Fruit fly (Drosophila melanogaster) whole organism, embryonic: Measurements from ENCODE around the gene Tango2.
A peak's percentile ranks its signal among the peaks of the same experiment; 100 is the strongest.

Experiments
- Bgb ChIP-seq: fragments of 200-800 bp; sonication (Bioruptor generic); IDR thresholded peaks from 2 replicates; pipeline ENCODE4 v1.3.6; 2022; ENCODE audit warnings: missing biosample characterization, missing genetic modification characterization; ENCODE audit not compliant: partially characterized antibody
- CG10543 ChIP-seq: fragments of 200-800 bp; sonication (Bioruptor generic); optimal IDR thresholded peaks from 3 replicates; lab custom pipeline; 2017; ENCODE audit warnings: missing biosample characterization, mild to moderate bottlenecking, missing genetic modification characterization, moderate library complexity
- CG12155 ChIP-seq: fragments of 200-800 bp; sonication (Bioruptor generic); optimal IDR thresholded peaks from 3 replicates; lab custom pipeline; 2016; ENCODE audit warnings: missing biosample characterization, missing genetic modification characterization
- CG12769 ChIP-seq: fragments of 200-800 bp; sonication (Bioruptor generic); optimal IDR thresholded peaks from 2 replicates; lab custom pipeline; 2019; ENCODE audit warnings: missing biosample characterization, mild to moderate bottlenecking, missing genetic modification characterization, moderate library complexity
- CG15514 ChIP-seq: fragments of 200-800 bp; sonication (Bioruptor generic); optimal IDR thresholded peaks from 3 replicates; lab custom pipeline; 2017; ENCODE audit warnings: missing biosample characterization, missing genetic modification characterization, mild to moderate bottlenecking, moderate library complexity, missing genetic modification reagents
- CG1602 ChIP-seq: fragments of 200-800 bp; sonication (Bioruptor generic); optimal IDR thresholded peaks from 3 replicates; lab custom pipeline; 2016; ENCODE audit warnings: missing biosample characterization, missing genetic modification characterization
- CG17328 ChIP-seq: fragments of 200-800 bp; sonication (Bioruptor generic); IDR thresholded peaks from 2 replicates; pipeline ENCODE4 v1.3.6; 2022; ENCODE audit warnings: missing biosample characterization, missing genetic modification characterization
- CG17385 ChIP-seq: fragments of 200-800 bp; sonication (Bioruptor generic); optimal IDR thresholded peaks from 3 replicates; lab custom pipeline; 2018; ENCODE audit warnings: missing biosample characterization, mild to moderate bottlenecking, missing genetic modification characterization
- CG3163 ChIP-seq: fragments of 200-800 bp; sonication (Bioruptor generic); optimal IDR thresholded peaks from 3 replicates; lab custom pipeline; 2016; ENCODE audit warnings: missing biosample characterization, missing genetic modification characterization
- CG32532 ChIP-seq: fragments of 200-800 bp; sonication (Bioruptor generic); IDR thresholded peaks from 2 replicates; pipeline ENCODE4 v1.3.6; 2022; ENCODE audit warnings: missing biosample characterization, missing genetic modification characterization
- CG32767 ChIP-seq: fragments of 200-800 bp; sonication (Bioruptor generic); IDR thresholded peaks from 2 replicates; pipeline ENCODE4 v1.3.6; 2022; ENCODE audit warnings: missing biosample characterization, missing genetic modification characterization
- CG32772 ChIP-seq: fragments of 200-800 bp; sonication (Bioruptor generic); IDR thresholded peaks from 2 replicates; pipeline ENCODE4 v1.3.6; 2022; ENCODE audit warnings: missing biosample characterization, missing genetic modification characterization
- CG34376 ChIP-seq: fragments of 200-800 bp; sonication (Bioruptor generic); optimal IDR thresholded peaks from 2 replicates; lab custom pipeline; 2018; ENCODE audit warnings: missing biosample characterization, mild to moderate bottlenecking, missing genetic modification characterization
- CG42726 ChIP-seq: fragments of 200-800 bp; sonication (Bioruptor generic); IDR thresholded peaks from 2 replicates; pipeline ENCODE4 v1.3.6; 2022; ENCODE audit warnings: missing biosample characterization, missing genetic modification characterization; ENCODE audit not compliant: partially characterized antibody
- CG6813 ChIP-seq: fragments of 200-800 bp; sonication (Bioruptor generic); optimal IDR thresholded peaks from 2 replicates; lab custom pipeline; 2017; ENCODE audit warnings: missing biosample characterization, missing genetic modification characterization, mild to moderate bottlenecking, moderate library complexity, missing genetic modification reagents
- CG7987 ChIP-seq: fragments of 200-800 bp; sonication (Bioruptor generic); optimal IDR thresholded peaks from 2 replicates; lab custom pipeline; 2018; ENCODE audit warnings: missing biosample characterization, mild to moderate bottlenecking, missing genetic modification characterization, moderate library complexity
- CG8290 ChIP-seq, 3 experiments: fragments of 200-800 bp; sonication (Bioruptor generic); optimal IDR thresholded peaks; 2 replicates each; lab custom pipeline; 2016 to 2019; ENCODE audit warnings: missing biosample characterization in 3 of 3, missing genetic modification characterization in 3 of 3, mild to moderate bottlenecking in 2 of 3, moderate library complexity in 1 of 3
- CG9437 ChIP-seq: fragments of 200-800 bp; sonication (Bioruptor generic); optimal IDR thresholded peaks from 2 replicates; lab custom pipeline; 2018; ENCODE audit warnings: missing biosample characterization, mild to moderate bottlenecking, missing genetic modification characterization
- CTCF ChIP-seq: fragments of 200-800 bp; sonication (Bioruptor generic); optimal IDR thresholded peaks from 2 replicates; lab custom pipeline; 2017; ENCODE audit warnings: missing biosample characterization, mild to moderate bottlenecking, missing genetic modification characterization, moderate library complexity
- Deaf1 ChIP-seq: fragments of 200-800 bp; optimal IDR thresholded peaks from 3 replicates; lab custom pipeline; 2019; ENCODE audit warnings: missing biosample characterization, mild to moderate bottlenecking, missing genetic modification characterization, moderate library complexity
- Dip3 ChIP-seq: fragments of 200-800 bp; sonication (Bioruptor generic); optimal IDR thresholded peaks from 3 replicates; lab custom pipeline; 2016; ENCODE audit warnings: missing biosample characterization, missing genetic modification characterization
- Fer3 ChIP-seq: fragments of 200-800 bp; sonication (Bioruptor generic); optimal IDR thresholded peaks from 2 replicates; lab custom pipeline; 2018; ENCODE audit warnings: missing biosample characterization, mild to moderate bottlenecking, missing genetic modification characterization, moderate library complexity
- Hr78 ChIP-seq, 2 experiments: fragments of 200-800 bp in 1 of 2; fragments of >200 bp in 1 of 2; sonication (Bioruptor generic) in 1 of 2; optimal IDR thresholded peaks; 2 replicates each; lab custom pipeline; 2017 to 2019; ENCODE audit warnings: missing biosample characterization in 2 of 2, missing genetic modification characterization in 2 of 2, mild to moderate bottlenecking in 1 of 2, moderate library complexity in 1 of 2
- Med ChIP-seq: fragments of 200-800 bp; sonication (Bioruptor generic); peaks from one replicate; lab custom pipeline; 2016; ENCODE audit warnings: missing biosample characterization, missing genetic modification characterization, mild to moderate bottlenecking, inconsistent platforms, moderate library complexity
- NC2α ChIP-seq: fragments of 200-800 bp; sonication (Bioruptor generic); optimal IDR thresholded peaks from 2 replicates; lab custom pipeline; 2016; ENCODE audit warnings: missing biosample characterization, missing genetic modification characterization
- NFAT ChIP-seq: fragments of 200-800 bp; sonication (Bioruptor generic); IDR thresholded peaks from 2 replicates; pipeline ENCODE4 v1.3.6; 2022; ENCODE audit warnings: missing biosample characterization, missing genetic modification characterization
- Nf-YC ChIP-seq: fragments of 200-800 bp; optimal IDR thresholded peaks from 3 replicates; lab custom pipeline; 2019; ENCODE audit warnings: missing biosample characterization, mild to moderate bottlenecking, missing genetic modification characterization, moderate library complexity
- Oli ChIP-seq: fragments of 200-800 bp; sonication (Bioruptor generic); optimal IDR thresholded peaks from 2 replicates; lab custom pipeline; 2018; ENCODE audit warnings: missing biosample characterization, mild to moderate bottlenecking, missing genetic modification characterization, moderate library complexity
- Optix ChIP-seq: fragments of 200-800 bp; sonication (Bioruptor generic); IDR thresholded peaks from 3 replicates; pipeline ENCODE4 v1.3.6; 2022; ENCODE audit warnings: missing biosample characterization, missing genetic modification characterization
- Scr ChIP-seq: fragments of 200-800 bp; sonication (Bioruptor generic); IDR thresholded peaks from 2 replicates; pipeline ENCODE4 v1.3.6; 2022; ENCODE audit warnings: missing biosample characterization, missing genetic modification characterization; ENCODE audit not compliant: partially characterized antibody
- Trl ChIP-seq, 3 experiments: fragments of >200 bp in 2 of 3; fragments of 200-800 bp in 1 of 3; sonication (Bioruptor generic) in 1 of 3; optimal IDR thresholded peaks; 2 replicates in 1 of 3; 3 replicates in 2 of 3; lab custom pipeline; 2016 to 2017; ENCODE audit warnings: missing biosample characterization in 1 of 3, missing genetic modification characterization in 1 of 3
- bbx ChIP-seq: fragments of 200-800 bp; sonication (Bioruptor generic); IDR thresholded peaks from 2 replicates; pipeline ENCODE4 v1.3.6; 2022; ENCODE audit warnings: missing biosample characterization, missing genetic modification characterization; ENCODE audit not compliant: partially characterized antibody
- caup ChIP-seq: fragments of 200-800 bp; sonication (Bioruptor generic); optimal IDR thresholded peaks from 3 replicates; lab custom pipeline; 2017; ENCODE audit warnings: missing biosample characterization, mild to moderate bottlenecking, missing genetic modification characterization, moderate library complexity; ENCODE audit not compliant: severe bottlenecking
- chinmo ChIP-seq: fragments of 200-800 bp; sonication (Bioruptor generic); IDR thresholded peaks from 4 replicates; pipeline ENCODE4 v1.3.6; 2022; ENCODE audit warnings: missing biosample characterization, missing genetic modification characterization; ENCODE audit not compliant: partially characterized antibody
- chm ChIP-seq: fragments of 200-800 bp; sonication (Bioruptor generic); IDR thresholded peaks from 2 replicates; pipeline ENCODE4 v1.3.6; 2022; ENCODE audit warnings: missing biosample characterization, missing genetic modification characterization
- gro ChIP-seq: fragments of 200-800 bp; sonication (Bioruptor generic); optimal IDR thresholded peaks from 2 replicates; lab custom pipeline; 2016; ENCODE audit warnings: missing biosample characterization, missing genetic modification characterization
- hbn ChIP-seq: fragments of 200-800 bp; sonication (Bioruptor generic); IDR thresholded peaks from 2 replicates; pipeline ENCODE4 v1.3.6; 2022; ENCODE audit warnings: missing biosample characterization, missing genetic modification characterization; ENCODE audit not compliant: partially characterized antibody
- ind ChIP-seq: fragments of 200-800 bp; sonication (Bioruptor generic); optimal IDR thresholded peaks from 3 replicates; lab custom pipeline; 2016; ENCODE audit warnings: missing biosample characterization, missing genetic modification characterization
- kah ChIP-seq: fragments of 200-800 bp; sonication (Bioruptor generic); optimal IDR thresholded peaks from 2 replicates; lab custom pipeline; 2018; ENCODE audit warnings: missing biosample characterization, mild to moderate bottlenecking, missing genetic modification characterization
- ken ChIP-seq: fragments of 200-800 bp; sonication (Bioruptor generic); IDR thresholded peaks from 3 replicates; pipeline ENCODE4 v1.3.6; 2022; ENCODE audit warnings: missing biosample characterization, missing genetic modification characterization
- lab ChIP-seq: fragments of 200-800 bp; sonication (Bioruptor generic); optimal IDR thresholded peaks from 3 replicates; lab custom pipeline; 2017; ENCODE audit warnings: missing biosample characterization, missing genetic modification characterization, mild to moderate bottlenecking, moderate library complexity, missing genetic modification reagents
- nom ChIP-seq: fragments of 200-800 bp; sonication (Bioruptor generic); optimal IDR thresholded peaks from 2 replicates; lab custom pipeline; 2017; ENCODE audit warnings: missing biosample characterization, missing genetic modification characterization, mild to moderate bottlenecking, moderate library complexity, missing genetic modification reagents
- pita ChIP-seq: fragments of 200-800 bp; sonication (Bioruptor generic); optimal IDR thresholded peaks from 2 replicates; lab custom pipeline; 2017; ENCODE audit warnings: missing biosample characterization, mild to moderate bottlenecking, missing genetic modification characterization
- sens ChIP-seq: fragments of 200-800 bp; sonication (Bioruptor generic); peaks from one replicate; lab custom pipeline; 2016; ENCODE audit warnings: missing biosample characterization, missing genetic modification characterization
- sr ChIP-seq: fragments of 200-800 bp; sonication (Bioruptor generic); IDR thresholded peaks from 3 replicates; pipeline ENCODE4 v1.3.6; 2022; ENCODE audit warnings: missing biosample characterization, missing genetic modification characterization
- vnd ChIP-seq: fragments of 200-800 bp; sonication (Bioruptor generic); IDR thresholded peaks from 3 replicates; pipeline ENCODE4 v1.3.6; 2022; ENCODE audit warnings: missing biosample characterization, missing genetic modification characterization; ENCODE audit not compliant: partially characterized antibody
- yki ChIP-seq: fragments of >200 bp; optimal IDR thresholded peaks from 3 replicates; lab custom pipeline; 2018

The Tango2 gene

dm6 chrX:13641891-13642617, 25.3 kb downstream of the Tango2 start:
- TF ChIP-seq CG32532 (GFP tag; lab: Robert Waterston, UW) (peak; percentile 48; the same call in 1 of the 2 replicates), yki (peak; percentile 52), CG3163 (GFP tag; lab: Kevin White, UChicago) (peak; percentile 7), CG7987 (GFP tag; lab: Kevin White, UChicago) (peak; percentile 36), CG42726 (GFP tag; lab: Robert Waterston, UW) (peak; percentile 50; the same call in 1 of the 2 replicates), CG12155 (no peak), CG17328 (GFP tag; lab: Robert Waterston, UW) (0 out of 2 replicates have a peak, but pooled peaks have one; percentile 16), Dip3 (GFP tag; lab: Kevin White, UChicago) (no peak), CG1602 (GFP tag; lab: Kevin White, UChicago) (no peak), CTCF (GFP tag; lab: Kevin White, UChicago) (peak; percentile 44), nom (GFP tag; lab: Kevin White, UChicago) (peak; percentile 50), NFAT (GFP tag; lab: Robert Waterston, UW) (peak; percentile 55; the same call in 1 of the 2 replicates), CG34376 (peak; percentile 50), bbx (GFP tag; lab: Robert Waterston, UW) (peak; percentile 28; the same call in 1 of the 2 replicates), CG12769 (tag; lab: Kevin White, UChicago) (peak; percentile 74), lab (GFP tag; lab: Kevin White, UChicago) (peak; percentile 15), CG8290 (GFP tag; optimal IDR thresholded peaks at IDR 0.05; lab: Kevin White, UChicago) (no peak), CG8290 (tag; optimal IDR thresholded peaks at IDR 0.05; lab: Kevin White, UChicago) (peak in 1 of 2 experiments; percentile 66), Nf-YC (tag; lab: Kevin White, UChicago) (peak; percentile 56), CG10543 (GFP tag; lab: Kevin White, UChicago) (peak; percentile 53), Bgb (GFP tag; lab: Robert Waterston, UW) (peak; percentile 44; the same call in 1 of the 2 replicates), vnd (GFP tag; lab: Robert Waterston, UW) (0 out of 3 replicates have a peak, but pooled peaks have one; percentile 8), ind (no peak), hbn (peak; percentile 37; the same call in 1 of the 2 replicates), CG15514 (GFP tag; lab: Kevin White, UChicago) (peak; percentile 10), CG17385 (peak; percentile 76), gro (GFP tag; lab: Kevin White, UChicago) (peak; percentile 52), sr (GFP tag; lab: Robert Waterston, UW) (peak; percentile 67; the same call in 1 of the 3 replicates), CG32772 (no peak), NC2α (GFP tag; lab: Kevin White, UChicago) (no peak), caup (GFP tag; lab: Kevin White, UChicago) (peak; percentile 55), chm (GFP tag; lab: Robert Waterston, UW) (0 out of 2 replicates have a peak, but pooled peaks have one; percentile 43), ken (GFP tag; lab: Robert Waterston, UW) (no peak), CG9437 (peak; percentile 74), Hr78 (GFP tag; optimal IDR thresholded peaks at IDR 0.05; lab: Kevin White, UChicago) (peak in 1 of 2 experiments; percentile 60), Optix (no peak), CG6813 (no peak), Deaf1 (tag; lab: Kevin White, UChicago) (peak; percentile 92), CG32767 (GFP tag; lab: Robert Waterston, UW) (no peak), kah (peak; percentile 76), Fer3 (no peak), pita (GFP tag; lab: Kevin White, UChicago) (peak; percentile 34), sens (peak; percentile 56), Scr (GFP tag; lab: Robert Waterston, UW) (peak; percentile 37), Trl (optimal IDR thresholded peaks at IDR 0.05; lab: Kevin White, UChicago) (peak; percentile 91 to 95), Trl (GFP tag; optimal IDR thresholded peaks at IDR 0.05; lab: Kevin White, UChicago) (peak; percentile 34), chinmo (GFP tag; lab: Robert Waterston, UW) (peak; percentile 83; the same call in 1 of the 4 replicates), Med (GFP tag; lab: Kevin White, UChicago) (peak; percentile 87), Oli (tag; lab: Kevin White, UChicago) (no peak)
